Worm (Caenorhabditis elegans) whole organism, L3 larva: ENCODE results near the gene txdc-9.

ENCODE experiments used
- aly-2 ChIP-seq: fragments of 150-350 bp; optimal IDR thresholded peaks from 2 replicates; lab custom pipeline; 2014; ENCODE audit warnings: missing biosample characterization, missing genetic modification characterization
- ceh-9 ChIP-seq: sonication (generic microtip); optimal IDR thresholded peaks from 2 replicates; lab custom pipeline; 2018; ENCODE audit warnings: missing biosample characterization, missing genetic modification characterization
- jun-1 ChIP-seq: fragments of 150-350 bp; optimal IDR thresholded peaks from 2 replicates; lab custom pipeline; 2014; ENCODE audit warnings: missing biosample characterization, missing genetic modification reagents, missing genetic modification characterization
- lin-39 ChIP-seq: fragments of 150-350 bp; optimal IDR thresholded peaks from 2 replicates; lab custom pipeline; 2018; ENCODE audit warnings: missing biosample characterization, missing genetic modification reagents, missing genetic modification characterization
- mdl-1 ChIP-seq: fragments of 150-350 bp; optimal IDR thresholded peaks from 2 replicates; lab custom pipeline; 2014; ENCODE audit warnings: missing biosample characterization, missing genetic modification characterization
- sea-2 ChIP-seq: fragments of 150-350 bp; sonication (generic microtip); optimal IDR thresholded peaks from 4 replicates; lab custom pipeline; 2014; ENCODE audit warnings: missing biosample characterization, missing genetic modification reagents, missing genetic modification characterization
- snpc-4 ChIP-seq: fragments of 150-350 bp; optimal IDR thresholded peaks from 2 replicates; lab custom pipeline; 2014; ENCODE audit warnings: missing biosample characterization, missing genetic modification characterization

- no peak for TF ChIP-seq lin-39
- TF ChIP-seq jun-1 (tag; lab: Kevin White, UChicago): no peak
- TF ChIP-seq aly-2: no peak
- no peak for TF ChIP-seq ceh-9 (tag; lab: Kevin White, UChicago)
- no peak for TF ChIP-seq snpc-4 (tag; lab: Kevin White, UChicago)
- no peak for TF ChIP-seq sea-2 (GFP tag; lab: Kevin White, UChicago)
- TF ChIP-seq mdl-1: no peak
These were observed 961 bp downstream of the txdc-9 start, which contains the start of gene vps-16 for ce11 chrIII:6432939-6433338.
